Fruit fly (Drosophila melanogaster): ENCODE data around the gene CG42460.

The CG42460 gene

dm6 chr2L:3348146-3348747, 40.0 kb downstream of the CG42460 start (continued):
- TF ChIP-seq en (GFP tag; optimal IDR thresholded peaks at IDR 0.05) (peak; percentile 50), chn (GFP tag; optimal IDR thresholded peaks at IDR 0.05) (peak; percentile 76), Sry-β (GFP tag; optimal IDR thresholded peaks at IDR 0.05) (peak; percentile 39), CG11247 (GFP tag; IDR thresholded peaks at IDR 0.05) (peak; percentile 74), CG18476 (GFP tag; optimal IDR thresholded peaks at IDR 0.05) (peak; percentile 51), CG1529 (GFP tag; optimal IDR thresholded peaks at IDR 0.05) (peak; percentile 85), CG15479 (GFP tag; optimal IDR thresholded peaks at IDR 0.05) (no peak), CG1233 (GFP tag; optimal IDR thresholded peaks at IDR 0.05) (peak; percentile 75), Meics (GFP tag; optimal IDR thresholded peaks at IDR 0.05) (peak; percentile 50), pb (GFP tag; optimal IDR thresholded peaks at IDR 0.05) (peak; percentile 30), tx (GFP tag; optimal IDR thresholded peaks at IDR 0.05) (peak; percentile 33), Fer1 (GFP tag; optimal IDR thresholded peaks at IDR 0.05) (no peak), CG17328 (GFP tag; IDR thresholded peaks at IDR 0.05) (peak; percentile 92), zf30C (GFP tag; optimal IDR thresholded peaks at IDR 0.05) (no peak), cato (GFP tag; optimal IDR thresholded peaks at IDR 0.05; ENCODE audit: borderline replicate concordance) (peak; percentile 66), phol (tag; optimal IDR thresholded peaks at IDR 0.05) (peak; percentile 89), CG8089 (GFP tag; optimal IDR thresholded peaks at IDR 0.05) (peak; percentile 52), CG6654 (GFP tag; optimal IDR thresholded peaks at IDR 0.05) (peak; percentile 62), BEAF-32 (GFP tag; optimal IDR thresholded peaks at IDR 0.05) (no peak), sna (GFP tag; IDR thresholded peaks at IDR 0.05; ENCODE audit: partially characterized antibody) (peak; percentile 57; the same call in 1 of the 2 replicates), PHDP (tag; optimal IDR thresholded peaks at IDR 0.05) (peak; percentile 82), CG33557 (GFP tag; optimal IDR thresholded peaks at IDR 0.05) (no peak), Mes4 (GFP tag; optimal IDR thresholded peaks at IDR 0.05) (peak; percentile 61), CG14965 (GFP tag; optimal IDR thresholded peaks at IDR 0.05; ENCODE audit: borderline replicate concordance) (no peak), eyg (GFP tag; optimal IDR thresholded peaks at IDR 0.05) (peak; percentile 58), Oli (tag; optimal IDR thresholded peaks at IDR 0.05) (peak; percentile 82), bowl (GFP tag; IDR thresholded peaks at IDR 0.05) (no peak), CG12104 (GFP tag; optimal IDR thresholded peaks at IDR 0.05) (no peak), tll (GFP tag; optimal IDR thresholded peaks at IDR 0.05) (no peak), cwo (GFP tag; optimal IDR thresholded peaks at IDR 0.05) (peak; percentile 56), jumu (GFP tag; optimal IDR thresholded peaks at IDR 0.05) (peak; percentile 53), pnt (GFP tag; optimal IDR thresholded peaks at IDR 0.05) (peak; percentile 42), ham (GFP tag; IDR thresholded peaks at IDR 0.05) (no peak), TFAM (GFP tag; optimal IDR thresholded peaks at IDR 0.05) (no peak), org-1 (GFP tag; optimal IDR thresholded peaks at IDR 0.05) (peak; percentile 73), CG6765 (GFP tag; optimal IDR thresholded peaks at IDR 0.05) (no peak), Blimp-1 (GFP tag; optimal IDR thresholded peaks at IDR 0.05) (peak; percentile 91), unc-4 (GFP tag; IDR thresholded peaks at IDR 0.05; ENCODE audit: partially characterized antibody) (no peak), CG15011 (GFP tag; optimal IDR thresholded peaks at IDR 0.05) (peak; percentile 39), Spps (tag; optimal IDR thresholded peaks at IDR 0.05) (peak; percentile 72), gsb-n (tag; optimal IDR thresholded peaks at IDR 0.05) (peak; percentile 81), CG13296 (GFP tag; optimal IDR thresholded peaks at IDR 0.05) (no peak), Hey (tag; optimal IDR thresholded peaks at IDR 0.05) (no peak), inv (GFP tag; IDR thresholded peaks at IDR 0.05; ENCODE audit: partially characterized antibody) (no peak), YL-1 (GFP tag; optimal IDR thresholded peaks at IDR 0.05) (no peak), CG11560 (tag; IDR thresholded peaks at IDR 0.05) (no peak), Fer3 (tag; optimal IDR thresholded peaks at IDR 0.05) (peak; percentile 65), esg (GFP tag; conservative IDR thresholded peaks at IDR 0.05) (peak; percentile 81), HHEX (GFP tag; optimal IDR thresholded peaks at IDR 0.05) (peak; percentile 61)
